Worm (Caenorhabditis elegans): Measurements from ENCODE around the gene F47B8.8.

- no peak for TF ChIP-seq ceh-79 (tag; optimal IDR thresholded peaks at IDR 0.05)
- no peak for TF ChIP-seq B0261.1 (tag; optimal IDR thresholded peaks at IDR 0.05)
- no peak for TF ChIP-seq ekl-4 (GFP tag; IDR thresholded peaks at IDR 0.05)
- TF ChIP-seq aptf-3 (GFP tag; IDR thresholded peaks at IDR 0.05) = no peak
- no peak for TF ChIP-seq sea-2 (GFP tag; IDR thresholded peaks at IDR 0.05)
- TF ChIP-seq unc-130 (GFP tag; optimal IDR thresholded peaks at IDR 0.05) = no peak
- TF ChIP-seq cebp-2 (GFP tag; IDR thresholded peaks at IDR 0.05) = no peak
- no peak for TF ChIP-seq dpl-1 (GFP tag; optimal IDR thresholded peaks at IDR 0.05)
- no peak for TF ChIP-seq F22D6.2 (tag; optimal IDR thresholded peaks at IDR 0.05)
- no peak for TF ChIP-seq unc-62 (GFP tag; optimal IDR thresholded peaks at IDR 0.05)
These were observed 15.0 kb upstream of the F47B8.8 start, which contains the start of gene F47B8.2 for ce11 chrV:14316525-14316924.

All from whole organism, young adult.